Worm (Caenorhabditis elegans) whole organism, young adult: Measurements from ENCODE around the gene vps-8.

Source experiments
- F33H1.4 ChIP-seq: fragments of 200-800 bp; sonication (Bioruptor generic); IDR thresholded peaks from 2 replicates; pipeline ENCODE4 v1.3.6; 2022; ENCODE audit warnings: missing genetic modification reagents, missing genetic modification characterization, missing compliant biosample characterization
- Y95B8A.8 ChIP-seq: fragments of 200-800 bp; sonication (Bioruptor generic); IDR thresholded peaks from 2 replicates; pipeline ENCODE4 v1.3.6; 2022; ENCODE audit warnings: missing genetic modification reagents, missing genetic modification characterization, missing compliant biosample characterization
- ZK185.1 ChIP-seq: sonication (generic microtip); optimal IDR thresholded peaks from 2 replicates; lab custom pipeline; 2016; ENCODE audit warnings: mild to moderate bottlenecking, missing genetic modification characterization, missing compliant biosample characterization; ENCODE audit not compliant: poor library complexity, severe bottlenecking
- atf-7 ChIP-seq: sonication (generic microtip); optimal IDR thresholded peaks from 2 replicates; lab custom pipeline; 2017; ENCODE audit warnings: mild to moderate bottlenecking, missing genetic modification characterization, missing compliant biosample characterization
- athp-1 ChIP-seq: sonication (generic microtip); optimal IDR thresholded peaks from 2 replicates; lab custom pipeline; 2017; ENCODE audit warnings: mild to moderate bottlenecking, missing genetic modification characterization, missing compliant biosample characterization
- attf-3 ChIP-seq: fragments of 200-800 bp; sonication (Bioruptor generic); conservative IDR thresholded peaks from 2 replicates; pipeline ENCODE4 v1.3.6; 2022; ENCODE audit warnings: missing genetic modification reagents, missing genetic modification characterization, missing compliant biosample characterization
- cebp-1 ChIP-seq, 2 experiments: fragments of 200-800 bp in 1 of 2; sonication (Bioruptor generic) in 1 of 2; sonication (generic microtip) in 1 of 2; IDR thresholded peaks in 1 of 2; optimal IDR thresholded peaks in 1 of 2; 2 replicates each; pipeline versions ENCODE4 v1.3.6 to Lab custom; 2017 to 2022; ENCODE audit warnings: missing compliant biosample characterization in 2 of 2, missing genetic modification characterization in 2 of 2, mild to moderate bottlenecking in 1 of 2, missing genetic modification reagents in 1 of 2, moderate library complexity in 1 of 2
- ceh-27 ChIP-seq: fragments of 200-800 bp; sonication (Bioruptor generic); optimal IDR thresholded peaks from 2 replicates; lab custom pipeline; 2018; ENCODE audit warnings: mild to moderate bottlenecking, missing genetic modification characterization, moderate library complexity, missing compliant biosample characterization
- ceh-58 ChIP-seq: fragments of 200-800 bp; sonication (Bioruptor generic); IDR thresholded peaks from 2 replicates; pipeline ENCODE4 v1.3.6; 2022; ENCODE audit warnings: missing genetic modification characterization, missing compliant biosample characterization
- chd-7 ChIP-seq: sonication (generic microtip); optimal IDR thresholded peaks from 2 replicates; lab custom pipeline; 2016; ENCODE audit warnings: mild to moderate bottlenecking, missing genetic modification characterization, moderate library complexity, missing compliant biosample characterization
- die-1 ChIP-seq: sonication (generic microtip); optimal IDR thresholded peaks from 2 replicates; lab custom pipeline; 2016; ENCODE audit warnings: missing genotype, mild to moderate bottlenecking, missing genetic modification characterization, missing compliant biosample characterization
- efl-1 ChIP-seq: fragments of 150-350 bp; optimal IDR thresholded peaks from 2 replicates; lab custom pipeline; 2014; ENCODE audit warnings: missing biosample characterization, missing genetic modification reagents, missing genetic modification characterization
- egl-44 ChIP-seq: fragments of 200-800 bp; sonication (Bioruptor generic); IDR thresholded peaks from 2 replicates; pipeline ENCODE4 v1.3.6; 2022; ENCODE audit warnings: missing genetic modification reagents, missing genetic modification characterization, missing compliant biosample characterization
- gei-17 ChIP-seq: fragments of 200-800 bp; sonication (Bioruptor generic); optimal IDR thresholded peaks from 2 replicates; lab custom pipeline; 2018; ENCODE audit warnings: mild to moderate bottlenecking, missing genetic modification characterization, missing compliant biosample characterization
- him-1 ChIP-seq: sonication (generic microtip); optimal IDR thresholded peaks from 2 replicates; lab custom pipeline; 2016; ENCODE audit warnings: missing genotype, missing genetic modification reagents, missing genetic modification characterization, missing compliant biosample characterization
- hlh-12 ChIP-seq: sonication (generic microtip); optimal IDR thresholded peaks from 2 replicates; lab custom pipeline; 2016; ENCODE audit warnings: missing genetic modification characterization, missing compliant biosample characterization
- hrde-1 ChIP-seq: sonication (generic microtip); optimal IDR thresholded peaks from 2 replicates; lab custom pipeline; 2016; ENCODE audit warnings: missing genetic modification characterization, mild to moderate bottlenecking, missing compliant biosample characterization, moderate library complexity, missing genotype, missing genetic modification reagents, borderline replicate concordance
- let-607 ChIP-seq, 2 experiments: fragments of 200-800 bp in 1 of 2; sonication (Bioruptor generic) in 1 of 2; sonication (generic microtip) in 1 of 2; optimal IDR thresholded peaks; 2 replicates each; lab custom pipeline; 2016 to 2018; ENCODE audit warnings: mild to moderate bottlenecking in 2 of 2, missing compliant biosample characterization in 2 of 2, missing genetic modification characterization in 2 of 2, moderate library complexity in 2 of 2, missing genotype in 1 of 2
- lin-35 ChIP-seq, 3 experiments: fragments of 150-350 bp in 2 of 3; sonication (generic microtip) in 1 of 3; optimal IDR thresholded peaks; 2 replicates each; lab custom pipeline; 2014 to 2018; ENCODE audit warnings: missing biosample characterization in 3 of 3, missing genetic modification characterization in 3 of 3, missing genetic modification reagents in 3 of 3
- nfya-1 ChIP-seq: sonication (generic microtip); optimal IDR thresholded peaks from 2 replicates; lab custom pipeline; 2017; ENCODE audit warnings: antibody characterized with exemption, missing compliant biosample characterization, missing genetic modification characterization, borderline replicate concordance; ENCODE audit not compliant: insufficient read depth
- nfyb-1 ChIP-seq: fragments of 200-800 bp; sonication (Bioruptor generic); IDR thresholded peaks from 2 replicates; pipeline ENCODE4 v1.3.6; 2022; ENCODE audit warnings: missing genetic modification reagents, missing genetic modification characterization, missing compliant biosample characterization
- nhr-120 ChIP-seq: fragments of 200-800 bp; sonication (Bioruptor generic); IDR thresholded peaks from 2 replicates; pipeline ENCODE4 v1.3.6; 2022; ENCODE audit warnings: missing genetic modification characterization, missing compliant biosample characterization
- nhr-27 ChIP-seq: fragments of 200-800 bp; sonication (Bioruptor generic); optimal IDR thresholded peaks from 2 replicates; lab custom pipeline; 2018; ENCODE audit warnings: mild to moderate bottlenecking, missing genetic modification characterization, moderate library complexity, missing compliant biosample characterization
- nhr-80 ChIP-seq: sonication (generic microtip); optimal IDR thresholded peaks from 2 replicates; lab custom pipeline; 2016; ENCODE audit warnings: missing genetic modification characterization, missing compliant biosample characterization
- nhr-90 ChIP-seq: sonication (generic microtip); optimal IDR thresholded peaks from 2 replicates; lab custom pipeline; 2016; ENCODE audit warnings: missing genotype, mild to moderate bottlenecking, missing genetic modification characterization, missing compliant biosample characterization
- pha-4 ChIP-seq: fragments of 150-350 bp; sonication (generic microtip); optimal IDR thresholded peaks from 2 replicates; lab custom pipeline; 2014; ENCODE audit warnings: missing biosample characterization, missing genetic modification reagents, missing genetic modification characterization
- repo-1 ChIP-seq: sonication (generic microtip); optimal IDR thresholded peaks from 2 replicates; lab custom pipeline; 2017; ENCODE audit warnings: mild to moderate bottlenecking, missing genetic modification characterization, missing compliant biosample characterization
- sea-2 ChIP-seq: fragments of 200-800 bp; sonication (Bioruptor generic); IDR thresholded peaks from 2 replicates; pipeline ENCODE4 v1.3.6; 2022; ENCODE audit warnings: missing genetic modification characterization, missing compliant biosample characterization
- snpc-1.1 ChIP-seq: sonication (generic microtip); optimal IDR thresholded peaks from 2 replicates; lab custom pipeline; 2017; ENCODE audit warnings: missing genetic modification characterization, mild to moderate bottlenecking, missing compliant biosample characterization, antibody characterized with exemption, moderate library complexity, missing genotype, missing genetic modification reagents; ENCODE audit not compliant: insufficient read depth
- snpc-1.3 ChIP-seq: sonication (generic microtip); optimal IDR thresholded peaks from 2 replicates; lab custom pipeline; 2017; ENCODE audit warnings: missing genetic modification characterization, mild to moderate bottlenecking, missing compliant biosample characterization, antibody characterized with exemption, moderate library complexity, missing genotype, missing genetic modification reagents; ENCODE audit not compliant: insufficient read depth
- tlf-1 ChIP-seq: fragments of 200-800 bp; sonication (Bioruptor generic); optimal IDR thresholded peaks from 2 replicates; lab custom pipeline; 2018; ENCODE audit warnings: mild to moderate bottlenecking, missing genetic modification characterization, missing compliant biosample characterization
- unc-62 ChIP-seq: fragments of 150-350 bp; optimal IDR thresholded peaks from 2 replicates; lab custom pipeline; 2014; ENCODE audit warnings: missing biosample characterization, missing genetic modification reagents, missing genetic modification characterization
- zim-3 ChIP-seq: sonication (generic microtip); optimal IDR thresholded peaks from 2 replicates; lab custom pipeline; 2017; ENCODE audit warnings: mild to moderate bottlenecking, missing genetic modification characterization, moderate library complexity, missing compliant biosample characterization
- ztf-25 ChIP-seq: fragments of 200-800 bp; sonication (Bioruptor generic); IDR thresholded peaks from 2 replicates; pipeline ENCODE4 v1.3.6; 2022; ENCODE audit warnings: missing genetic modification reagents, missing genetic modification characterization, missing compliant biosample characterization
- ztf-26 ChIP-seq: sonication (generic microtip); optimal IDR thresholded peaks from 2 replicates; lab custom pipeline; 2017; ENCODE audit warnings: missing genetic modification characterization, missing compliant biosample characterization
- ztf-28 ChIP-seq: fragments of 200-800 bp; sonication (Bioruptor generic); IDR thresholded peaks from 2 replicates; pipeline ENCODE4 v1.3.6; 2022; ENCODE audit warnings: missing genetic modification reagents, missing genetic modification characterization, missing compliant biosample characterization

vps-8 gene

DNA sequence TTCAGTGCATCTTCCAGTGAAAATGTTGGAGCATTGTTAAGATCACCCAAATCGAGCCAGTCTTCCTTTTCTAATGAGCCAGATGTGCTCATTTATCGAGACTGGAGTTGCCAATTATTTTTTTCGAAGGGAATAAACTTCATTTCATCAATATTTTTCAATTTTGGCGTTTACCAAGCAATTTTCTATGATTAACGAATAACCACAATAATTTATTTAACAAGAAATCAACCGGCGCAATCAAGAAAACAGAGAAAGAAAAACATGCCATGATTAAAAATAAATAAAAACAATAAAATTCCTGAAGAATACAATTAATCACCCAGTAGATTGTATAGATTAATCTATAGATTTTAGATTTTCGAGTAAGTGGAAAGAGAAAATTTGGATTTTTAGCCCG lies at the start of gene vps-8:
Gene vps-8 (minus strand): TSS at position 101 of the 400 bp plus-strand sequence.
- TF ChIP-seq tlf-1 (GFP tag; lab: Kevin White, UChicago) (peak; percentile 1), let-607 (tag; optimal IDR thresholded peaks at IDR 0.05; lab: Kevin White, UChicago) (no peak), ztf-28 (GFP tag; lab: Robert Waterston, UW) (no peak), hlh-12 (no peak)
- TF ChIP-seq, all 124 proteins: peak for 1

DNA sequence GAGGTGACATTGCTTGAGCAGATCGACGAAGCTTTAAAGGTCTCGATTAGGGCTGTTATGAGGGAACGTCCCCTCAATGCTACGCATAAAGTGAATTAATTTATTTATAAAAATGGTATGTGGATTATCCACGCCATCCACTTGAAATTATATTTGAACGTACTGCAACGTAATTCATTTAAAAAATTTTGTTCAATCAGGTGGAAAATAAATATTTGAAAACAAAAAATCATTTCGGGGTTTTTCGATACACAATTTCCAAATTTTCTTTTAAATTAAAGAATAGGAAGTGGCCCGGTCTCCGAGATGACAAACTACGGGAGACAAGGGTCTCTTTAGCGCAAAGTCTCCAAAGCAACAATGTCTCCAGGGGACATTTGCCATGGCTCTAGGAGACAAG lies 35.8 kb upstream of the vps-8 start, which contains the start of gene oac-58:
Gene oac-58 (minus strand): TSS at position 101 of the 400 bp plus-strand sequence.
- no peak for TF ChIP-seq nhr-27
- no peak for TF ChIP-seq athp-1 (tag; lab: Kevin White, UChicago)
- no peak for TF ChIP-seq nhr-90 (tag; lab: Kevin White, UChicago)
- no peak for TF ChIP-seq attf-3 (GFP tag; lab: Robert Waterston, UW)
- TF ChIP-seq Y95B8A.8 (GFP tag; lab: Robert Waterston, UW) = no peak
- no peak for TF ChIP-seq ztf-26 (tag; lab: Kevin White, UChicago)
- TF ChIP-seq hrde-1 (tag; lab: Kevin White, UChicago) = no peak
- TF ChIP-seq him-1 (tag; lab: Kevin White, UChicago) = no peak
- TF ChIP-seq ceh-58 (GFP tag; lab: Robert Waterston, UW) = no peak
- TF ChIP-seq nhr-120 (GFP tag; lab: Robert Waterston, UW) = no peak
- TF ChIP-seq nfya-1 (tag; lab: Kevin White, UChicago) = no peak
- no peak for TF ChIP-seq chd-7 (tag; lab: Kevin White, UChicago)
- TF ChIP-seq ztf-25 (GFP tag; lab: Robert Waterston, UW) = no peak
- TF ChIP-seq egl-44 (GFP tag; lab: Robert Waterston, UW) = no peak
- no peak for TF ChIP-seq snpc-1.1 (tag; lab: Kevin White, UChicago)
- no peak for TF ChIP-seq die-1 (tag; lab: Kevin White, UChicago)

DNA sequence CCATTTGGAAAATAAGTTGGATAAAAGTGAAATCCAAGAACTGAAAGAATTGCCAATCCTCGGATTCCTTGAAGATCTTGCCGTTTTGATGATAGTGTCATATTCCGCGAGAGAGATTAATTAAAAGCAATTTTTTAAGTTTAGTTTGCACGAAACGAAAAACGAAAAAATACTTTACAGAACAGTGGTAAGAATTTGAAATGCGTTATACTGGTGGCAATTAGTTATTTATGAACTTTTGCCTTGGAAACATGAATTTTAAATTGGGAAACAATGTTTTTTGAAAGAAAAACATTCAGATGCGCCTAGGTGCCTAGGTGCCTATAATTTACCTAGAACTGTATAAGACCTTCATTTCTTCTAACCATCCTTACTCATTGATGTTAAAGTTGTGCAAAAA lies 31.9 kb upstream of the vps-8 start, which contains the start of gene oac-57:
Gene oac-57 (minus strand): TSS at position 101 of the 400 bp plus-strand sequence.
- TF ChIP-seq nfyb-1 (GFP tag; lab: Robert Waterston, UW) (no peak), nhr-80 (no peak), ztf-26 (tag; lab: Kevin White, UChicago) (no peak), efl-1 (GFP tag; lab: Kevin White, UChicago) (no peak), ceh-27 (GFP tag; lab: Kevin White, UChicago) (no peak), repo-1 (tag; lab: Kevin White, UChicago) (no peak), atf-7 (tag; lab: Kevin White, UChicago) (no peak), ZK185.1 (tag; lab: Kevin White, UChicago) (no peak), F33H1.4 (GFP tag; lab: Robert Waterston, UW) (no peak), sea-2 (GFP tag; lab: Robert Waterston, UW) (no peak), snpc-1.3 (no peak)

DNA sequence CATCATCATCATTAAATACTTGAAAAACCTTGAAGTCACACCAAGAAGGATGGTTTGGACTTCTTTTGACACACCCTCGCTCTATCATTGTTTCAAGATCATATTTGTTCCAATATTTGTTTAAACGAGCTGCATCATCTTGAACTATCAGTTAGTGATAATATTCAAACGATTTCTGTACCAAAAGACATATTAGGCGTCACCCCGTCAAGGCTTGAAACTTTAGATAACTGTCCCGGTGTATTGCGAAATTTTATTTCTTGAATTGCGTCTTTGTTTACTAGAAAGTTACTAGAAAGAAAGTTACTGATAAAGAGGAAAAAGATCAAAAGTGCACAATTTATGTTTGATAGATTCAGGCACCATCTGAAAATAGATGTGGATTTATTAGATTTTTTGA lies 30.2 kb upstream of the vps-8 start:
- TF ChIP-seq unc-62 (GFP tag; lab: Kevin White, UChicago) = peak; percentile 52
- peak; percentile 79 for TF ChIP-seq nhr-80
- TF ChIP-seq zim-3 (tag; lab: Kevin White, UChicago) = no peak
- 0 out of 2 replicates have a peak, but pooled peaks have one; percentile 26 for TF ChIP-seq nfyb-1 (GFP tag; lab: Robert Waterston, UW)
- TF ChIP-seq cebp-1 (GFP tag; IDR thresholded peaks at IDR 0.05; lab: Robert Waterston, UW) = peak; percentile 93
- TF ChIP-seq cebp-1 (tag; optimal IDR thresholded peaks at IDR 0.05; lab: Kevin White, UChicago) = peak; percentile 95
- TF ChIP-seq pha-4 (tag; lab: Kevin White, UChicago) = peak; percentile 29
- TF ChIP-seq lin-35 (GFP tag; optimal IDR thresholded peaks at IDR 0.05; lab: Kevin White, UChicago) = no peak
- TF ChIP-seq gei-17 = no peak
